Worm (Caenorhabditis elegans) whole organism, mixed stage, embryonic: ENCODE results near the gene nhr-28.

Experiments used
- ceh-83 ChIP-seq: fragments of 200-800 bp; sonication (Bioruptor generic); optimal IDR thresholded peaks from 2 replicates; lab custom pipeline; 2018; ENCODE audit warnings: mild to moderate bottlenecking, missing genetic modification characterization, missing compliant biosample characterization
- cnd-1 ChIP-seq: fragments of 200-800 bp; sonication (Bioruptor generic); optimal IDR thresholded peaks from 2 replicates; lab custom pipeline; 2018; ENCODE audit warnings: mild to moderate bottlenecking, missing genetic modification characterization, missing compliant biosample characterization
- elt-3 ChIP-seq: fragments of 150-350 bp; optimal IDR thresholded peaks from 2 replicates; lab custom pipeline; 2014; ENCODE audit warnings: missing biosample characterization, missing genetic modification characterization
- lsy-2 ChIP-seq: fragments of 150-350 bp; optimal IDR thresholded peaks from 2 replicates; lab custom pipeline; 2014; ENCODE audit warnings: missing biosample characterization, missing genetic modification characterization
- tbx-8 ChIP-seq: fragments of 200-800 bp; sonication (Bioruptor generic); optimal IDR thresholded peaks from 2 replicates; lab custom pipeline; 2018; ENCODE audit warnings: mild to moderate bottlenecking, missing genetic modification characterization, moderate library complexity, missing compliant biosample characterization
- unc-62 ChIP-seq: fragments of 150-350 bp; optimal IDR thresholded peaks from 2 replicates; lab custom pipeline; 2014; ENCODE audit warnings: missing biosample characterization, missing genetic modification reagents, missing genetic modification characterization

ce11 chrX:16336940-16337339, 17.8 kb upstream of the nhr-28 start:
- TF ChIP-seq elt-3 (no peak), unc-62 (GFP tag; lab: Kevin White, UChicago) (no peak), tbx-8 (no peak), ceh-83 (no peak), cnd-1 (tag; lab: Kevin White, UChicago) (no peak), lsy-2 (tag; lab: Kevin White, UChicago) (no peak)
